Fruit fly (Drosophila melanogaster): ENCODE results near the gene CG42488.

Gene CG42488

DNA sequence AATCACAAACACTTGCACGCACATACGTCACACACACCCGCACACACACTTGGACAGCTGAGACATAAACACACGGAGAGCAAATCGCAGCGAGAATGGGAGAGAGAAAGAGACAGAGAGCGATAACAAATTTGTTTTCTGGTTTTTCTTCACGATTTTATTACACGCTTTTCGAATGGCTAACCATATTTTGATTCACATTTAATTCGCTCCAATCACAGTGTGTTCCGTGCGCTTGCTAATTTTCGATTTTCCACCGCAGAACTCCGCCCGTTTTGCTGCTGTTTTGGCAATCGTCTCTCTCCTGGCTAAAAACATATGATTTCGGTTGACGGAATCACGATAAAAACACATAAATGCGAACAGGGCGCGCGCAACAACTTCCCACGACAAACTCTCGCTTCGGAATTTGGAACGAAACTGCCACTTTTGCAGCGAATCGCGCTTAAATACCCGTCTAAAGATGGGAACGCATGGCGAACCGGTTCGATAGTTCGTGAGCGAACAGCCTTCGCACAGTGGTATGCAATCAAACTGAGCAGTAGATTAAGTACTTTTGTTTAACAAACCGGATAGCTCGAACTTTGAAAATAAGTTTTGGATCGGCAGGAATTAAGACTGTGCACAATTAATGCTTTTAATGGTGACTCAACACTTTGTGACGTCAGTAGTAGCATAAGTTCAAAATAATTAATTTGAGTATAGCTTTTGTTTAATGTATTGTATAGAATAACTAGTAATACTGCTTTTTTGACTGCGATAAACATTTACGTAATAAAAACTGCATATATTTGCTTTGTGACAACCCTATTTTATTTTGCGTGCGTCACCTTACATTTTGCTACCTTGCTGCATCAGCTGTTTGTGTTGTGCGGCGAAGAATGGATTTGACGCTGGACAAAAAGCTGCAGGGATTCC is 10.0 kb upstream of the CG42488 start, which contains the start of the genes Fur1 and Vps33B (continued):
- TF ChIP-seq CG11294 (GFP tag; IDR thresholded peaks at IDR 0.05), result peak; percentile 92
- peak; percentile 95 for TF ChIP-seq CG6163 (GFP tag; IDR thresholded peaks at IDR 0.05)
- peak; percentile 99 for TF ChIP-seq lz (GFP tag; optimal IDR thresholded peaks at IDR 0.05)
- peak; percentile 98 for TF ChIP-seq Met (GFP tag; optimal IDR thresholded peaks at IDR 0.05)
- TF ChIP-seq CG31627 (GFP tag; optimal IDR thresholded peaks at IDR 0.05), result peak; percentile 99
- peak; percentile 99 for TF ChIP-seq CG10631 (GFP tag; optimal IDR thresholded peaks at IDR 0.05)
- peak; percentile 95 for TF ChIP-seq Ets96B (tag; optimal IDR thresholded peaks at IDR 0.05)
- TF ChIP-seq vri (GFP tag; optimal IDR thresholded peaks at IDR 0.05), result peak; percentile 97
- peak; percentile 86 for TF ChIP-seq fkh (GFP tag; optimal IDR thresholded peaks at IDR 0.05)
- TF ChIP-seq pdm3 (GFP tag; optimal IDR thresholded peaks at IDR 0.05), result peak; percentile 99
- TF ChIP-seq CG6854 (GFP tag; optimal IDR thresholded peaks at IDR 0.05), result peak; percentile 78
- peak; percentile 98 for TF ChIP-seq Sox102F (GFP tag; optimal IDR thresholded peaks at IDR 0.05)
- TF ChIP-seq Eip93F (GFP tag; optimal IDR thresholded peaks at IDR 0.05), result peak; percentile 91
- peak; percentile 97 for TF ChIP-seq Lpt (GFP tag; optimal IDR thresholded peaks at IDR 0.05)
- TF ChIP-seq OdsH (GFP tag; optimal IDR thresholded peaks at IDR 0.05), result peak; percentile 99
- peak; percentile 85 for TF ChIP-seq CG16779 (tag; optimal IDR thresholded peaks at IDR 0.05)
- TF ChIP-seq CG4318 (GFP tag; optimal IDR thresholded peaks at IDR 0.05), result peak; percentile 97
- TF ChIP-seq dsx (GFP tag; optimal IDR thresholded peaks at IDR 0.05; ENCODE audit: poor library complexity, severe bottlenecking), result peak; percentile 85
- TF ChIP-seq CG15336 (GFP tag; IDR thresholded peaks at IDR 0.05), result peak; percentile 96
- peak; percentile 95 for TF ChIP-seq CG8119 (GFP tag; IDR thresholded peaks at IDR 0.05)
- peak; percentile 98 for TF ChIP-seq topi (GFP tag; optimal IDR thresholded peaks at IDR 0.05)
- peak; percentile 95 for TF ChIP-seq eg (GFP tag; IDR thresholded peaks at IDR 0.05)
- TF ChIP-seq net (GFP tag; optimal IDR thresholded peaks at IDR 0.05), result peak; percentile 97
- TF ChIP-seq esn (GFP tag; optimal IDR thresholded peaks at IDR 0.05), result peak; percentile 99
- TF ChIP-seq CG6792 (GFP tag; optimal IDR thresholded peaks at IDR 0.05), result peak; percentile 97
- peak; percentile 91 for TF ChIP-seq Hr38 (GFP tag; optimal IDR thresholded peaks at IDR 0.05)
- peak; percentile 97 for TF ChIP-seq CG34406 (GFP tag; optimal IDR thresholded peaks at IDR 0.05)
- TF ChIP-seq Ets21C (GFP tag; optimal IDR thresholded peaks at IDR 0.05), result peak; percentile 98
- peak; percentile 95 for TF ChIP-seq fd59A (GFP tag; optimal IDR thresholded peaks at IDR 0.05)
- TF ChIP-seq CG6808 (GFP tag; optimal IDR thresholded peaks at IDR 0.05), result peak; percentile 93
- TF ChIP-seq CG8319 (GFP tag; optimal IDR thresholded peaks at IDR 0.05), result peak; percentile 96
- TF ChIP-seq CG3919 (GFP tag; optimal IDR thresholded peaks at IDR 0.05), result peak; percentile 98
- TF ChIP-seq cyc (GFP tag; optimal IDR thresholded peaks at IDR 0.05), result peak; percentile 98
- peak; percentile 96 for TF ChIP-seq CG11902 (GFP tag; optimal IDR thresholded peaks at IDR 0.05)
- peak; percentile 99 for TF ChIP-seq svp (GFP tag)
- TF ChIP-seq Hr4 (GFP tag; optimal IDR thresholded peaks at IDR 0.05), result peak; percentile 99
- TF ChIP-seq Eip75B (GFP tag; optimal IDR thresholded peaks at IDR 0.05), result peak; percentile 98
- peak; percentile 89 to 94 for TF ChIP-seq ss (GFP tag; optimal IDR thresholded peaks at IDR 0.05)

dm6 chr3R:25476744-25477143 is 6.2 kb upstream of the CG42488 start, which contains the start of the genes CG4553 and MED28:
TSS of gene CG4553 (minus strand) at chr3R:25476915.
TSS of gene MED28 (plus strand) at chr3R:25477003.
- TF ChIP-seq fd59A (GFP tag; optimal IDR thresholded peaks at IDR 0.05), result no peak
- TF ChIP-seq fkh (GFP tag; optimal IDR thresholded peaks at IDR 0.05), result peak; percentile 95
